Worm (Caenorhabditis elegans) whole organism, L1 larva: ENCODE results near the gene R08F11.4.

Experiments used
- aly-2 ChIP-seq: fragments of 150-350 bp; optimal IDR thresholded peaks from 2 replicates; lab custom pipeline; 2014; ENCODE audit warnings: missing biosample characterization, missing genetic modification characterization
- elt-3 ChIP-seq, 6 experiments: fragments of 150-350 bp in 1 of 6; sonication (generic microtip); optimal IDR thresholded peaks; 2 replicates each; lab custom pipeline; 2017 to 2018; ENCODE audit warnings: missing biosample characterization in 6 of 6, missing genetic modification characterization in 6 of 6, inconsistent platforms in 1 of 6
- grh-1 ChIP-seq: fragments of 200-800 bp; sonication (Bioruptor generic); IDR thresholded peaks from 2 replicates; pipeline ENCODE4 v1.3.6; 2022; ENCODE audit warnings: missing genetic modification reagents, missing genetic modification characterization, missing compliant biosample characterization
- nhr-28 ChIP-seq: fragments of 150-350 bp; optimal IDR thresholded peaks from 2 replicates; lab custom pipeline; 2014; ENCODE audit warnings: missing biosample characterization, missing genetic modification characterization
- nhr-77 ChIP-seq: fragments of 150-350 bp; optimal IDR thresholded peaks from 2 replicates; lab custom pipeline; 2014; ENCODE audit warnings: missing biosample characterization, missing genetic modification characterization
- nhr-84 ChIP-seq: sonication (generic microtip); optimal IDR thresholded peaks from 2 replicates; lab custom pipeline; 2017; ENCODE audit warnings: missing biosample characterization, missing genetic modification characterization
- unc-130 ChIP-seq: fragments of 150-350 bp; optimal IDR thresholded peaks from 2 replicates; lab custom pipeline; 2017; ENCODE audit warnings: missing biosample characterization, missing genetic modification characterization, inconsistent platforms
- zip-4 ChIP-seq: fragments of 200-800 bp; sonication (Bioruptor generic); optimal IDR thresholded peaks from 2 replicates; lab custom pipeline; 2018; ENCODE audit warnings: mild to moderate bottlenecking, missing genetic modification characterization, moderate library complexity, missing compliant biosample characterization
- ztf-11 ChIP-seq, 2 experiments: sonication (generic microtip); optimal IDR thresholded peaks; 2 replicates each; lab custom pipeline; 2016 to 2017; ENCODE audit warnings: missing genetic modification characterization in 2 of 2, missing biosample characterization in 1 of 2, missing compliant biosample characterization in 1 of 2

DNA sequence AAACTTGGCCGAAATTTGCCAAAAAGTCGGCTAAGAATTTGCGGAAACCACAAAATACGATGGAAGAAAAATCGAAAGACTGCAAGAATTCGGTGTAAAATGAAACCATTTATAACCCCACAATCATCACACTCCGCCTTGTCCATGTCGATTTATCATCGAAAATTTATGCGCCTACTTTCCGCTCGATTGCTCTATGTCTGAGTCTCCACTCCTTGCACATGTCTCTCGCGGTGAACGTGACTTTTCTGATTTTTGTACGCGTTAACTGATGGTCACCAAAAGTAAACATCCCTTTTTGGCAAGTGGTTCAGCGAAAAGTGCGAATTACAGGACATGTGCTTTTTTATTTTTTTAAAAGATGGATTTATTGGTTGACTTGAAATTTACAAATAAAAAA, 28.4 kb downstream of the R08F11.4 start:
- TF ChIP-seq unc-130 (tag; lab: Kevin White, UChicago) (no peak), elt-3 (tag; optimal IDR thresholded peaks at IDR 0.05; lab: Kevin White, UChicago) (peak in 1 of 6 experiments; percentile 12), zip-4 (no peak), ztf-11 (tag; optimal IDR thresholded peaks at IDR 0.05; lab: Kevin White, UChicago) (no peak), nhr-28 (no peak), nhr-84 (no peak), nhr-77 (tag; lab: Kevin White, UChicago) (no peak), aly-2 (no peak), grh-1 (GFP tag; lab: Robert Waterston, UW) (no peak)
